Worm (Caenorhabditis elegans) whole organism, L4 larva: ENCODE measurements around the gene B0244.7.

Experiments used
- D1046.2 ChIP-seq: fragments of 200-800 bp; sonication (Bioruptor generic); IDR thresholded peaks from 2 replicates; pipeline ENCODE4 v1.3.6; 2022; ENCODE audit warnings: missing genetic modification characterization, missing compliant biosample characterization
- F44E2.7 ChIP-seq: fragments of 200-800 bp; sonication (Bioruptor generic); IDR thresholded peaks from 2 replicates; pipeline ENCODE4 v2.1.2; 2022; ENCODE audit warnings: missing genetic modification characterization, missing compliant biosample characterization
- Y105C5A.15 ChIP-seq: fragments of 200-800 bp; sonication (Bioruptor generic); IDR thresholded peaks from 2 replicates; pipeline ENCODE4 v1.3.6; 2022; ENCODE audit warnings: missing genetic modification characterization, missing compliant biosample characterization
- ZK337.2 ChIP-seq: fragments of 200-800 bp; sonication (Bioruptor generic); IDR thresholded peaks from 2 replicates; pipeline ENCODE4 v1.3.6; 2022; ENCODE audit warnings: missing genetic modification reagents, missing genetic modification characterization, missing compliant biosample characterization
- ZK546.5 ChIP-seq, 2 experiments: sonication (generic microtip); optimal IDR thresholded peaks; 2 replicates each; lab custom pipeline; 2017; ENCODE audit warnings: missing biosample characterization in 2 of 2, missing genetic modification characterization in 2 of 2
- aha-1 ChIP-seq: fragments of 150-350 bp; peaks from one replicate; lab custom pipeline; 2014; ENCODE audit warnings: missing biosample characterization, missing genetic modification characterization
- ctbp-1 ChIP-seq: fragments of 200-800 bp; sonication (Bioruptor generic); IDR thresholded peaks from 2 replicates; pipeline ENCODE4 v1.3.6; 2022; ENCODE audit warnings: missing genetic modification reagents, missing genetic modification characterization, missing compliant biosample characterization
- daf-16 ChIP-seq, 3 experiments: sonication (generic microtip); optimal IDR thresholded peaks; 2 replicates each; lab custom pipeline; 2016 to 2017; ENCODE audit warnings: missing genetic modification characterization in 3 of 3, missing genetic modification reagents in 3 of 3, mild to moderate bottlenecking in 2 of 3, missing compliant biosample characterization in 2 of 3, missing biosample characterization in 1 of 3, moderate library complexity in 1 of 3
- daf-19 ChIP-seq: fragments of 200-800 bp; sonication (Bioruptor generic); conservative IDR thresholded peaks from 2 replicates; pipeline ENCODE4 v1.3.6; 2022; ENCODE audit warnings: missing genetic modification characterization, missing compliant biosample characterization
- dmd-8 ChIP-seq: fragments of 200-800 bp; sonication (Bioruptor generic); IDR thresholded peaks from 2 replicates; pipeline ENCODE4 v1.3.6; 2022; ENCODE audit warnings: missing genetic modification characterization, missing compliant biosample characterization
- dmd-9 ChIP-seq: fragments of 200-800 bp; sonication (Bioruptor generic); IDR thresholded peaks from 2 replicates; pipeline ENCODE4 v1.3.6; 2022; ENCODE audit warnings: missing genetic modification reagents, missing genetic modification characterization, missing compliant biosample characterization
- dve-1 ChIP-seq: sonication (generic microtip); optimal IDR thresholded peaks from 2 replicates; lab custom pipeline; 2017; ENCODE audit warnings: antibody characterized with exemption, mild to moderate bottlenecking, missing genetic modification characterization, missing compliant biosample characterization; ENCODE audit not compliant: insufficient read depth
- egl-43 ChIP-seq: fragments of 200-800 bp; sonication (Bioruptor generic); IDR thresholded peaks from 2 replicates; pipeline ENCODE4 v1.3.6; 2022; ENCODE audit warnings: missing genetic modification reagents, missing genetic modification characterization, missing compliant biosample characterization
- fkh-10 ChIP-seq: fragments of 150-350 bp; optimal IDR thresholded peaks from 2 replicates; lab custom pipeline; 2014; ENCODE audit warnings: missing biosample characterization, missing genetic modification reagents, missing genetic modification characterization
- hif-1 ChIP-seq, 2 experiments: sonication (generic microtip); optimal IDR thresholded peaks; 2 replicates each; lab custom pipeline; 2016 to 2017; ENCODE audit warnings: missing compliant biosample characterization in 2 of 2, missing genetic modification characterization in 2 of 2, missing genetic modification reagents in 2 of 2, missing genotype in 2 of 2, mild to moderate bottlenecking in 1 of 2
- hmg-1.1 ChIP-seq: fragments of 200-800 bp; sonication (Bioruptor generic); IDR thresholded peaks from 2 replicates; pipeline ENCODE4 v1.3.6; 2022; ENCODE audit warnings: missing genetic modification reagents, missing genetic modification characterization, missing compliant biosample characterization
- lin-13 ChIP-seq: fragments of 150-350 bp; optimal IDR thresholded peaks from 2 replicates; lab custom pipeline; 2014; ENCODE audit warnings: missing biosample characterization, missing genetic modification reagents, missing genetic modification characterization
- lin-29 ChIP-seq: fragments of 200-800 bp; sonication (Bioruptor generic); IDR thresholded peaks from 2 replicates; pipeline ENCODE4 v1.3.6; 2022; ENCODE audit warnings: missing genetic modification reagents, missing genetic modification characterization, missing compliant biosample characterization
- lin-38 ChIP-seq: fragments of 200-800 bp; sonication (Bioruptor generic); IDR thresholded peaks from 2 replicates; pipeline ENCODE4 v1.3.6; 2022; ENCODE audit warnings: missing genetic modification reagents, missing genetic modification characterization, missing compliant biosample characterization
- lin-39 ChIP-seq: fragments of 150-350 bp; optimal IDR thresholded peaks from 2 replicates; lab custom pipeline; 2014; ENCODE audit warnings: missing biosample characterization, missing genetic modification reagents, missing genetic modification characterization
- lsy-2 ChIP-seq, 2 experiments: fragments of 150-350 bp in 1 of 2; sonication (generic microtip) in 1 of 2; optimal IDR thresholded peaks; 2 replicates each; lab custom pipeline; 2014 to 2017; ENCODE audit warnings: missing biosample characterization in 2 of 2, missing genetic modification characterization in 2 of 2
- mdl-1 ChIP-seq, 2 experiments: fragments of 150-350 bp in 1 of 2; sonication (generic microtip) in 1 of 2; optimal IDR thresholded peaks; 2 replicates each; lab custom pipeline; 2014 to 2017; ENCODE audit warnings: missing biosample characterization in 2 of 2, missing genetic modification characterization in 2 of 2
- mxl-2 ChIP-seq: fragments of 200-800 bp; sonication (Bioruptor generic); conservative IDR thresholded peaks from 2 replicates; pipeline ENCODE4 v1.3.6; 2022; ENCODE audit warnings: missing genetic modification reagents, missing genetic modification characterization, missing compliant biosample characterization
- mxl-3 ChIP-seq: fragments of 200-800 bp; sonication (Bioruptor generic); optimal IDR thresholded peaks from 2 replicates; lab custom pipeline; 2018; ENCODE audit warnings: mild to moderate bottlenecking, missing genetic modification characterization, missing compliant biosample characterization
- nhr-102 ChIP-seq: sonication (generic microtip); optimal IDR thresholded peaks from 2 replicates; lab custom pipeline; 2016; ENCODE audit warnings: mild to moderate bottlenecking, missing genetic modification characterization, moderate library complexity, missing compliant biosample characterization
- nhr-237 ChIP-seq: sonication (generic microtip); optimal IDR thresholded peaks from 2 replicates; lab custom pipeline; 2017; ENCODE audit warnings: missing biosample characterization, missing genetic modification characterization
- nhr-28 ChIP-seq: fragments of 150-350 bp; optimal IDR thresholded peaks from 2 replicates; lab custom pipeline; 2014; ENCODE audit warnings: missing biosample characterization, missing genetic modification characterization
- nhr-41 ChIP-seq: fragments of 200-800 bp; sonication (Bioruptor generic); IDR thresholded peaks from 2 replicates; pipeline ENCODE4 v1.3.6; 2022; ENCODE audit warnings: missing genetic modification reagents, missing genetic modification characterization, missing compliant biosample characterization
- nhr-48 ChIP-seq: sonication (generic microtip); optimal IDR thresholded peaks from 2 replicates; lab custom pipeline; 2016; ENCODE audit warnings: mild to moderate bottlenecking, missing genetic modification characterization, missing compliant biosample characterization
- nhr-77 ChIP-seq: fragments of 150-350 bp; optimal IDR thresholded peaks from 2 replicates; lab custom pipeline; 2014; ENCODE audit warnings: missing biosample characterization, missing genetic modification characterization
- pha-4 ChIP-seq, 2 experiments: fragments of 150-350 bp in 1 of 2; fragments of 200-800 bp in 1 of 2; sonication (Bioruptor generic) in 1 of 2; IDR thresholded peaks in 1 of 2; optimal IDR thresholded peaks in 1 of 2; 2 replicates each; pipeline versions ENCODE4 v1.3.6 to Lab custom; 2014 to 2022; ENCODE audit warnings: missing genetic modification characterization in 2 of 2, missing genetic modification reagents in 2 of 2, missing biosample characterization in 1 of 2, missing compliant biosample characterization in 1 of 2
- sdz-12 ChIP-seq: fragments of 200-800 bp; sonication (Bioruptor generic); optimal IDR thresholded peaks from 2 replicates; lab custom pipeline; 2018; ENCODE audit warnings: mild to moderate bottlenecking, missing genetic modification characterization, missing compliant biosample characterization
- snpc-1.2 ChIP-seq: fragments of 200-800 bp; sonication (Bioruptor generic); IDR thresholded peaks from 2 replicates; pipeline ENCODE4 v1.3.6; 2022; ENCODE audit warnings: missing genetic modification reagents, missing genetic modification characterization, missing compliant biosample characterization
- spr-1 ChIP-seq: sonication (generic microtip); optimal IDR thresholded peaks from 2 replicates; lab custom pipeline; 2016; ENCODE audit warnings: mild to moderate bottlenecking, missing genetic modification characterization, missing compliant biosample characterization
- tag-97 ChIP-seq: fragments of 200-800 bp; sonication (Bioruptor generic); IDR thresholded peaks from 2 replicates; pipeline ENCODE4 v1.3.6; 2022; ENCODE audit warnings: missing genetic modification characterization, missing compliant biosample characterization
- tra-1 ChIP-seq: fragments of 200-800 bp; sonication (Bioruptor generic); IDR thresholded peaks from 2 replicates; pipeline ENCODE4 v1.3.6; 2022; ENCODE audit warnings: missing genetic modification reagents, missing genetic modification characterization, missing compliant biosample characterization
- unc-130 ChIP-seq: sonication (generic microtip); optimal IDR thresholded peaks from 2 replicates; lab custom pipeline; 2016; ENCODE audit warnings: missing genetic modification reagents, missing genetic modification characterization, missing compliant biosample characterization
- unc-62 ChIP-seq, 3 experiments: fragments of 150-350 bp in 1 of 3; sonication (generic microtip); optimal IDR thresholded peaks in 2 of 3; peaks in 1 of 3; 1 replicate in 1 of 3; 2 replicates in 2 of 3; lab custom pipeline; 2014 to 2017; ENCODE audit warnings: missing biosample characterization in 3 of 3, missing genetic modification characterization in 3 of 3, missing genetic modification reagents in 3 of 3, missing genotype in 1 of 3
- vab-7 ChIP-seq: fragments of 200-800 bp; sonication (Bioruptor generic); IDR thresholded peaks from 2 replicates; pipeline ENCODE4 v1.3.6; 2022; ENCODE audit warnings: missing genetic modification reagents, missing genetic modification characterization, missing compliant biosample characterization
- zip-11 ChIP-seq: fragments of 200-800 bp; sonication (Bioruptor generic); IDR thresholded peaks from 2 replicates; pipeline ENCODE4 v1.3.6; 2022; ENCODE audit warnings: missing genetic modification characterization, missing compliant biosample characterization
- zip-2 ChIP-seq: fragments of 150-350 bp; optimal IDR thresholded peaks from 2 replicates; lab custom pipeline; 2014; ENCODE audit warnings: missing biosample characterization, missing genetic modification characterization
- ztf-11 ChIP-seq: fragments of 150-350 bp; optimal IDR thresholded peaks from 2 replicates; lab custom pipeline; 2014; ENCODE audit warnings: missing biosample characterization, missing genetic modification characterization
- ztf-7 ChIP-seq: fragments of 150-350 bp; optimal IDR thresholded peaks from 2 replicates; lab custom pipeline; 2014; ENCODE audit warnings: missing biosample characterization, missing genetic modification characterization

The B0244.7 gene

ce11 chrIII:5758519-5759099 is 27.3 kb downstream of the B0244.7 start (continued):
- TF ChIP-seq lin-13 (GFP tag; lab: Kevin White, UChicago) (no peak), tra-1 (GFP tag; lab: Robert Waterston, UW) (0 out of 2 replicates have a peak, but pooled peaks have one; percentile 11), dmd-9 (no peak)

- TF ChIP-seq aha-1 (peak; percentile 85), ctbp-1 (GFP tag; lab: Robert Waterston, UW) (0 out of 2 replicates have a peak, but pooled peaks have one; percentile 7), ztf-7 (tag; lab: Kevin White, UChicago) (no peak), ztf-11 (tag; lab: Kevin White, UChicago) (no peak), unc-62 (GFP tag; optimal IDR thresholded peaks at IDR 0.05 in 1 of 2; lab: Kevin White, UChicago) (peak in 1 of 2 experiments; percentile 1), unc-62 (tag; optimal IDR thresholded peaks at IDR 0.05; lab: Kevin White, UChicago) (no peak), ZK546.5 (tag; optimal IDR thresholded peaks at IDR 0.05; lab: Kevin White, UChicago) (no peak), lsy-2 (tag; optimal IDR thresholded peaks at IDR 0.05; lab: Kevin White, UChicago) (peak in 1 of 2 experiments; percentile 28)
Observed at ce11 chrIII:5760721-5761120, 29.4 kb downstream of the B0244.7 start.

- TF ChIP-seq dve-1 (peak; percentile 12), hmg-1.1 (peak; percentile 50; the same call in 1 of the 2 replicates), mxl-2 (GFP tag; lab: Robert Waterston, UW) (0 out of 2 replicates have a peak, but pooled peaks have one; percentile 23), nhr-237 (tag; lab: Kevin White, UChicago) (no peak), nhr-48 (tag; lab: Kevin White, UChicago) (no peak), nhr-41 (GFP tag; lab: Robert Waterston, UW) (no peak), mxl-3 (GFP tag; lab: Kevin White, UChicago) (peak; percentile 50), tra-1 (GFP tag; lab: Robert Waterston, UW) (peak; percentile 50), snpc-1.2 (GFP tag; lab: Robert Waterston, UW) (peak; percentile 76), mdl-1 (tag; optimal IDR thresholded peaks at IDR 0.05; lab: Kevin White, UChicago) (no peak), daf-16 (GFP tag; optimal IDR thresholded peaks at IDR 0.05; lab: Kevin White, UChicago) (peak in 1 of 2 experiments; percentile 39), daf-16 (tag; optimal IDR thresholded peaks at IDR 0.05; lab: Kevin White, UChicago) (no peak), pha-4 (GFP tag; IDR thresholded peaks at IDR 0.05; lab: Robert Waterston, UW) (peak; percentile 65), pha-4 (tag; optimal IDR thresholded peaks at IDR 0.05; lab: Kevin White, UChicago) (no peak), ZK337.2 (GFP tag; lab: Robert Waterston, UW) (no peak), spr-1 (tag; lab: Kevin White, UChicago) (peak; percentile 11), nhr-102 (tag; lab: Kevin White, UChicago) (peak; percentile 6), dmd-9 (0 out of 2 replicates have a peak, but pooled peaks have one; percentile 14), lin-29 (GFP tag; lab: Robert Waterston, UW) (no peak), F44E2.7 (0 out of 2 replicates have a peak, but pooled peaks have one; percentile 40), dmd-8 (GFP tag; lab: Robert Waterston, UW) (0 out of 2 replicates have a peak, but pooled peaks have one; percentile 65), Y105C5A.15 (GFP tag; lab: Robert Waterston, UW) (peak; percentile 76; the same call in 1 of the 2 replicates), nhr-77 (tag; lab: Kevin White, UChicago) (no peak), sdz-12 (GFP tag; lab: Kevin White, UChicago) (no peak), vab-7 (GFP tag; lab: Robert Waterston, UW) (peak; percentile 62), unc-130 (GFP tag; lab: Kevin White, UChicago) (peak; percentile 50), hif-1 (tag; optimal IDR thresholded peaks at IDR 0.05; lab: Kevin White, UChicago) (no peak), lin-38 (GFP tag; lab: Robert Waterston, UW) (peak; percentile 71), daf-19 (GFP tag; lab: Robert Waterston, UW) (0 out of 2 replicates have a peak, but pooled peaks have one; percentile 8), zip-11 (GFP tag; lab: Robert Waterston, UW) (no peak), lsy-2 (tag; optimal IDR thresholded peaks at IDR 0.05; lab: Kevin White, UChicago) (peak in 1 of 2 experiments; percentile 20), ctbp-1 (GFP tag; lab: Robert Waterston, UW) (peak; percentile 73), tag-97 (no peak), lin-39 (no peak), nhr-28 (tag; lab: Kevin White, UChicago) (no peak), fkh-10 (GFP tag; lab: Kevin White, UChicago) (no peak), zip-2 (no peak), D1046.2 (GFP tag; lab: Robert Waterston, UW) (0 out of 2 replicates have a peak, but pooled peaks have one; percentile 70), egl-43 (GFP tag; lab: Robert Waterston, UW) (peak; percentile 88)
Observed at ce11 chrIII:5761886-5762285, 30.6 kb downstream of the B0244.7 start.
